Fruit fly (Drosophila melanogaster) whole organism, embryonic: ENCODE measurements around the gene CG33281.

Experiments
- Atf3 ChIP-seq: fragments of 200-800 bp; sonication (Bioruptor generic); optimal IDR thresholded peaks from 3 replicates; lab custom pipeline; 2016; ENCODE audit warnings: missing biosample characterization, missing genetic modification characterization
- Blimp-1 ChIP-seq: fragments of 200-800 bp; sonication (Bioruptor generic); optimal IDR thresholded peaks from 3 replicates; lab custom pipeline; 2018; ENCODE audit warnings: missing biosample characterization, missing genetic modification characterization, mild to moderate bottlenecking, moderate library complexity, missing genetic modification reagents
- CG10431 ChIP-seq: fragments of 200-800 bp; sonication (Bioruptor generic); optimal IDR thresholded peaks from 3 replicates; lab custom pipeline; 2018; ENCODE audit warnings: missing biosample characterization, mild to moderate bottlenecking, missing genetic modification characterization
- CG11085 ChIP-seq: fragments of 200-800 bp; sonication (Bioruptor generic); IDR thresholded peaks from 2 replicates; pipeline ENCODE4 v1.3.6; 2022; ENCODE audit warnings: missing biosample characterization, missing genetic modification characterization
- CG12769 ChIP-seq: fragments of 200-800 bp; sonication (Bioruptor generic); optimal IDR thresholded peaks from 2 replicates; lab custom pipeline; 2019; ENCODE audit warnings: missing biosample characterization, mild to moderate bottlenecking, missing genetic modification characterization, moderate library complexity
- CG14050 ChIP-seq: fragments of 200-800 bp; sonication (Bioruptor generic); IDR thresholded peaks from 3 replicates; pipeline ENCODE4 v1.3.6; 2022; ENCODE audit warnings: missing biosample characterization, missing genetic modification characterization
- CG14710 ChIP-seq: fragments of 200-800 bp; sonication (Bioruptor generic); optimal IDR thresholded peaks from 3 replicates; lab custom pipeline; 2019; ENCODE audit warnings: missing biosample characterization, mild to moderate bottlenecking, missing genetic modification characterization, moderate library complexity
- CG15269 ChIP-seq: fragments of 200-800 bp; sonication (Bioruptor generic); optimal IDR thresholded peaks from 2 replicates; lab custom pipeline; 2018; ENCODE audit warnings: missing biosample characterization, mild to moderate bottlenecking, missing genetic modification characterization, moderate library complexity
- CG1602 ChIP-seq: fragments of 200-800 bp; sonication (Bioruptor generic); optimal IDR thresholded peaks from 3 replicates; lab custom pipeline; 2016; ENCODE audit warnings: missing biosample characterization, missing genetic modification characterization
- CG17186 ChIP-seq: fragments of 200-800 bp; sonication (Bioruptor generic); optimal IDR thresholded peaks from 3 replicates; lab custom pipeline; 2017; ENCODE audit warnings: missing biosample characterization, missing genetic modification reagents, missing genetic modification characterization
- CG17612 ChIP-seq: fragments of 200-800 bp; sonication (Bioruptor generic); IDR thresholded peaks from 2 replicates; pipeline ENCODE4 v1.3.6; 2022; ENCODE audit warnings: missing biosample characterization, missing genetic modification characterization
- CG1832 ChIP-seq: fragments of 200-800 bp; sonication (Bioruptor generic); optimal IDR thresholded peaks from 2 replicates; lab custom pipeline; 2017; ENCODE audit warnings: missing biosample characterization, mild to moderate bottlenecking, missing genetic modification characterization, inconsistent platforms
- CG18764 ChIP-seq: fragments of 200-800 bp; sonication (Bioruptor generic); optimal IDR thresholded peaks from 3 replicates; lab custom pipeline; 2016; ENCODE audit warnings: missing biosample characterization, missing genetic modification characterization
- CG2116 ChIP-seq: fragments of 200-800 bp; sonication (Bioruptor generic); optimal IDR thresholded peaks from 3 replicates; lab custom pipeline; 2018; ENCODE audit warnings: missing biosample characterization, mild to moderate bottlenecking, missing genetic modification characterization
- CG33213 ChIP-seq: fragments of 200-800 bp; sonication (Bioruptor generic); optimal IDR thresholded peaks from 3 replicates; lab custom pipeline; 2016; ENCODE audit warnings: missing biosample characterization, missing genetic modification characterization
- CG3726 ChIP-seq: fragments of 200-800 bp; sonication (Bioruptor generic); IDR thresholded peaks from 3 replicates; pipeline ENCODE4, ENCODE4 v1.3.6; 2022; ENCODE audit warnings: missing biosample characterization, missing genetic modification characterization
- CG4730 ChIP-seq: fragments of 200-800 bp; sonication (Bioruptor generic); IDR thresholded peaks from 2 replicates; pipeline ENCODE4 v1.3.6; 2022; ENCODE audit warnings: missing biosample characterization, missing genetic modification characterization
- CG6175 ChIP-seq: fragments of 200-800 bp; sonication (Bioruptor generic); IDR thresholded peaks from 3 replicates; pipeline ENCODE4 v1.3.6; 2022; ENCODE audit warnings: missing biosample characterization, missing genetic modification characterization
- CG6254 ChIP-seq: fragments of 200-800 bp; sonication (Bioruptor generic); optimal IDR thresholded peaks from 3 replicates; lab custom pipeline; 2017; ENCODE audit warnings: mild to moderate bottlenecking, missing biosample characterization, missing genetic modification reagents, missing genetic modification characterization
- CG7271 ChIP-seq: fragments of 200-800 bp; sonication (Bioruptor generic); optimal IDR thresholded peaks from 2 replicates; lab custom pipeline; 2018; ENCODE audit warnings: missing biosample characterization, mild to moderate bottlenecking, missing genetic modification characterization, moderate library complexity
- CG7372 ChIP-seq: fragments of 200-800 bp; sonication (Bioruptor generic); IDR thresholded peaks from 2 replicates; pipeline ENCODE4 v1.3.6; 2022; ENCODE audit warnings: missing biosample characterization, missing genetic modification characterization
- CG7839 ChIP-seq: fragments of 200-800 bp; sonication (Bioruptor generic); optimal IDR thresholded peaks from 3 replicates; lab custom pipeline; 2018; ENCODE audit warnings: missing biosample characterization, mild to moderate bottlenecking, missing genetic modification characterization, moderate library complexity
- CG9215 ChIP-seq: fragments of 200-800 bp; sonication (Bioruptor generic); IDR thresholded peaks from 2 replicates; pipeline ENCODE4 v1.3.6; 2022; ENCODE audit warnings: missing biosample characterization, missing genetic modification characterization
- Doc2 ChIP-seq: fragments of 200-800 bp; sonication (Bioruptor generic); IDR thresholded peaks from 2 replicates; pipeline ENCODE4 v1.3.6; 2022; ENCODE audit warnings: missing biosample characterization, missing genetic modification characterization
- Fer1 ChIP-seq: fragments of 200-800 bp; sonication (Bioruptor generic); optimal IDR thresholded peaks from 2 replicates; lab custom pipeline; 2017; ENCODE audit warnings: missing biosample characterization, mild to moderate bottlenecking, missing genetic modification characterization
- Gug ChIP-seq: fragments of 200-800 bp; sonication (Bioruptor generic); IDR thresholded peaks from 4 replicates; pipeline ENCODE4 v1.3.6; 2022; ENCODE audit warnings: missing biosample characterization, missing genetic modification characterization
- HLH3B ChIP-seq: fragments of 200-800 bp; sonication (Bioruptor generic); IDR thresholded peaks from 2 replicates; pipeline ENCODE4 v1.3.6; 2022; ENCODE audit warnings: missing biosample characterization, missing genetic modification characterization
- NK7.1 ChIP-seq: fragments of 200-800 bp; sonication (Bioruptor generic); optimal IDR thresholded peaks from 3 replicates; lab custom pipeline; 2016; ENCODE audit warnings: missing biosample characterization, missing genetic modification characterization
- Poxn ChIP-seq: fragments of 200-800 bp; sonication (Bioruptor generic); IDR thresholded peaks from 2 replicates; pipeline ENCODE4 v1.3.6; 2022; ENCODE audit warnings: missing biosample characterization, missing genetic modification characterization
- Sox102F ChIP-seq: fragments of 200-800 bp; sonication (Bioruptor generic); optimal IDR thresholded peaks from 2 replicates; lab custom pipeline; 2018; ENCODE audit warnings: missing biosample characterization, mild to moderate bottlenecking, missing genetic modification characterization, moderate library complexity
- Trl ChIP-seq, 3 experiments: fragments of >200 bp in 2 of 3; fragments of 200-800 bp in 1 of 3; sonication (Bioruptor generic) in 1 of 3; optimal IDR thresholded peaks; 2 replicates in 1 of 3; 3 replicates in 2 of 3; lab custom pipeline; 2016 to 2017; ENCODE audit warnings: missing biosample characterization in 1 of 3, missing genetic modification characterization in 1 of 3
- Usf ChIP-seq: fragments of 200-800 bp; sonication (Bioruptor generic); optimal IDR thresholded peaks from 2 replicates; lab custom pipeline; 2017; ENCODE audit warnings: missing genotype, missing biosample characterization, missing genetic modification characterization
- ash1 ChIP-seq: fragments of 200-800 bp; sonication (Bioruptor generic); optimal IDR thresholded peaks from 2 replicates; lab custom pipeline; 2018; ENCODE audit warnings: missing biosample characterization, mild to moderate bottlenecking, missing genetic modification characterization
- cg ChIP-seq: fragments of 200-800 bp; sonication (Bioruptor generic); optimal IDR thresholded peaks from 3 replicates; lab custom pipeline; 2019; ENCODE audit warnings: missing biosample characterization, mild to moderate bottlenecking, missing genetic modification characterization, moderate library complexity
- chinmo ChIP-seq: fragments of 200-800 bp; sonication (Bioruptor generic); IDR thresholded peaks from 4 replicates; pipeline ENCODE4 v1.3.6; 2022; ENCODE audit warnings: missing biosample characterization, missing genetic modification characterization; ENCODE audit not compliant: partially characterized antibody
- chm ChIP-seq: fragments of 200-800 bp; sonication (Bioruptor generic); IDR thresholded peaks from 2 replicates; pipeline ENCODE4 v1.3.6; 2022; ENCODE audit warnings: missing biosample characterization, missing genetic modification characterization
- cwo ChIP-seq: fragments of 200-800 bp; sonication (Bioruptor generic); optimal IDR thresholded peaks from 3 replicates; lab custom pipeline; 2017; ENCODE audit warnings: missing biosample characterization, missing genetic modification characterization, mild to moderate bottlenecking, moderate library complexity, missing genetic modification reagents
- ewg ChIP-seq: fragments of 200-800 bp; sonication (Bioruptor generic); optimal IDR thresholded peaks from 3 replicates; lab custom pipeline; 2017; ENCODE audit warnings: mild to moderate bottlenecking, missing biosample characterization, missing genetic modification reagents, missing genetic modification characterization
- exex ChIP-seq: fragments of 200-800 bp; sonication (Bioruptor generic); optimal IDR thresholded peaks from 4 replicates; lab custom pipeline; 2018; ENCODE audit warnings: missing biosample characterization, mild to moderate bottlenecking, missing genetic modification characterization, moderate library complexity
- gem ChIP-seq: fragments of 200-800 bp; sonication (Bioruptor generic); optimal IDR thresholded peaks from 2 replicates; lab custom pipeline; 2019; ENCODE audit warnings: missing biosample characterization, mild to moderate bottlenecking, missing genetic modification characterization, moderate library complexity
- inv ChIP-seq: fragments of 200-800 bp; sonication (Bioruptor generic); IDR thresholded peaks from 2 replicates; pipeline ENCODE4 v1.3.6; 2022; ENCODE audit warnings: missing biosample characterization, missing genetic modification characterization; ENCODE audit not compliant: partially characterized antibody
- lab ChIP-seq: fragments of 200-800 bp; sonication (Bioruptor generic); optimal IDR thresholded peaks from 3 replicates; lab custom pipeline; 2017; ENCODE audit warnings: missing biosample characterization, missing genetic modification characterization, mild to moderate bottlenecking, moderate library complexity, missing genetic modification reagents
- pros ChIP-seq: fragments of 200-800 bp; sonication (Bioruptor generic); optimal IDR thresholded peaks from 3 replicates; lab custom pipeline; 2019; ENCODE audit warnings: missing biosample characterization, mild to moderate bottlenecking, missing genetic modification characterization, moderate library complexity
- row ChIP-seq: fragments of 200-800 bp; sonication (Bioruptor generic); IDR thresholded peaks from 3 replicates; pipeline ENCODE4 v1.3.6; 2022; ENCODE audit warnings: missing biosample characterization, missing genetic modification characterization
- salm ChIP-seq: fragments of 200-800 bp; sonication (Bioruptor generic); optimal IDR thresholded peaks from 2 replicates; lab custom pipeline; 2018; ENCODE audit warnings: missing biosample characterization, mild to moderate bottlenecking, missing genetic modification characterization
- sens ChIP-seq: fragments of 200-800 bp; sonication (Bioruptor generic); peaks from one replicate; lab custom pipeline; 2016; ENCODE audit warnings: missing biosample characterization, missing genetic modification characterization
- sr ChIP-seq: fragments of 200-800 bp; sonication (Bioruptor generic); IDR thresholded peaks from 3 replicates; pipeline ENCODE4 v1.3.6; 2022; ENCODE audit warnings: missing biosample characterization, missing genetic modification characterization
- tgo ChIP-seq: fragments of 200-800 bp; sonication (Bioruptor generic); IDR thresholded peaks from 3 replicates; pipeline ENCODE4 v1.3.6; 2022; ENCODE audit warnings: missing biosample characterization, missing genetic modification characterization
- ttk ChIP-seq: fragments of 200-800 bp; sonication (Bioruptor generic); IDR thresholded peaks from 2 replicates; pipeline ENCODE4 v2.1.2; 2022; ENCODE audit warnings: missing biosample characterization, missing genetic modification characterization
- wor ChIP-seq: fragments of 200-800 bp; sonication (Bioruptor generic); IDR thresholded peaks from 2 replicates; pipeline ENCODE4 v1.3.6; 2022; ENCODE audit warnings: missing biosample characterization, missing genetic modification characterization
- zen ChIP-seq: fragments of 200-800 bp; sonication (Bioruptor generic); optimal IDR thresholded peaks from 3 replicates; lab custom pipeline; 2018; ENCODE audit warnings: missing biosample characterization, mild to moderate bottlenecking, missing genetic modification characterization, moderate library complexity

The CG33281 gene

DNA sequence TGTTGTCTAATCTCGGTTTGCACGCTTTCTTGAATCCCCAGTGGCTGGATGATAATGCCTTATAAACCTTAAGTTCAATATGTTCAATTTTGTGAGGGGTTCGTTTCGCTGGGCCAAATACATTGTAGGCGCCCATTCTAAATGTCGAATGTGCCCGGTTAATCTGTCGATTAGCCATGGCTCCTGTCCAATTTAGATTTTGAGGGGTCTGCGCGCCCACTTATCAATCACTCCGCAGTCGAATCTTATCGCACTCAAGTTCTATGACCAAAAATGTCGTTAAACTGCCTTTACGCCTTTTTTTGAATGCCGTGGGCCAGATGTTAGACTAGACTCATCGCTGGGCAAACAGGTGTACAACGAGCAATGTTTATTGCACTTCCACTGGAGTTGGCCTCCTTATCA, 26.0 kb upstream of the CG33281 start (continued):
- TF ChIP-seq Poxn (GFP tag; lab: Robert Waterston, UW) (no peak), lab (GFP tag; lab: Kevin White, UChicago) (no peak), CG7271 (no peak), ash1 (GFP tag; lab: Kevin White, UChicago) (no peak), Gug (GFP tag; lab: Robert Waterston, UW) (no peak), sr (GFP tag; lab: Robert Waterston, UW) (no peak), pros (GFP tag; lab: Kevin White, UChicago) (no peak), CG33213 (GFP tag; lab: Kevin White, UChicago) (no peak), tgo (GFP tag; lab: Robert Waterston, UW) (no peak), cg (no peak), CG17186 (GFP tag; lab: Kevin White, UChicago) (no peak), Blimp-1 (GFP tag; lab: Kevin White, UChicago) (no peak), CG12769 (no peak), zen (tag; lab: Kevin White, UChicago) (no peak), CG14710 (tag; lab: Kevin White, UChicago) (no peak), Usf (GFP tag; lab: Kevin White, UChicago) (no peak), inv (no peak), chinmo (GFP tag; lab: Robert Waterston, UW) (0 out of 4 replicates have a peak, but pooled peaks have one; percentile 58), sens (peak; percentile 57)

DNA sequence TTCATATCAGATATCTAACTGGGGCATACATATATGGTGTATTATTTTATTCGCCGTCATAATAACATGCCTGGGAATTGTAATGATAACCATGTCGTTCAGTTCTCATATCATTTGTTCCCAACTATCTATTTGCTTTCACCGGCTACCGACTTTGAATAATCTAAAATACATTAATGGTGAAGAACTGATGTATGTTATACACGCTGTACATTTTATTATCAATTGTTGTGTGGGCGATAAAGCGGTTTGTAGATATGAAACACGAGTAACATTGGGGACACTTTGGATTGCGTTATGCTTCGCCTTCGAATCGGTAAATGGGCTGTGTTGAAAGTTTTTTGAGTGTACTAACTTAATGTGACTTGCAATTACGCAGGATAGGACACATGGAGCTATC, 24.9 kb upstream of the CG33281 start:
- no peak for TF ChIP-seq Sox102F (GFP tag; lab: Kevin White, UChicago)
- TF ChIP-seq row, result no peak
- TF ChIP-seq CG6254, result no peak
- TF ChIP-seq CG9215 (GFP tag; lab: Robert Waterston, UW), result no peak
- no peak for TF ChIP-seq CG2116
- TF ChIP-seq salm, result peak; percentile 27
- no peak for TF ChIP-seq CG15269
- TF ChIP-seq chm (GFP tag; lab: Robert Waterston, UW), result no peak
- no peak for TF ChIP-seq CG10431 (GFP tag; lab: Kevin White, UChicago)
- no peak for TF ChIP-seq CG7372
- TF ChIP-seq exex (tag; lab: Kevin White, UChicago), result peak; percentile 75
- no peak for TF ChIP-seq CG6175 (GFP tag; lab: Robert Waterston, UW)
- no peak for TF ChIP-seq Fer1 (GFP tag; lab: Kevin White, UChicago)
- TF ChIP-seq CG11085 (GFP tag; lab: Robert Waterston, UW), result no peak
- TF ChIP-seq CG4730 (GFP tag; lab: Robert Waterston, UW), result no peak
- no peak for TF ChIP-seq CG3726
- no peak for TF ChIP-seq CG17612 (GFP tag; lab: Robert Waterston, UW)
- no peak for TF ChIP-seq CG1602 (GFP tag; lab: Kevin White, UChicago)
- no peak for TF ChIP-seq wor (GFP tag; lab: Robert Waterston, UW)
- TF ChIP-seq cwo (GFP tag; lab: Kevin White, UChicago), result peak; percentile 10
- no peak for TF ChIP-seq ttk (GFP tag; lab: Robert Waterston, UW)
- TF ChIP-seq NK7.1 (GFP tag; lab: Kevin White, UChicago), result no peak
- no peak for TF ChIP-seq CG14050 (GFP tag; lab: Robert Waterston, UW)
- no peak for TF ChIP-seq ewg
- TF ChIP-seq CG18764, result no peak
- TF ChIP-seq HLH3B (GFP tag; lab: Robert Waterston, UW), result no peak
- TF ChIP-seq CG1832 (GFP tag; lab: Kevin White, UChicago), result no peak
- no peak for TF ChIP-seq gem
- TF ChIP-seq Trl (optimal IDR thresholded peaks at IDR 0.05; lab: Kevin White, UChicago), result no peak
- no peak for TF ChIP-seq Trl (GFP tag; optimal IDR thresholded peaks at IDR 0.05; lab: Kevin White, UChicago)
- no peak for TF ChIP-seq cg
- no peak for TF ChIP-seq Doc2
- TF ChIP-seq Atf3, result no peak
- TF ChIP-seq CG7839 (tag; lab: Kevin White, UChicago), result no peak
